Worm (Caenorhabditis elegans) whole organism, L4/young adult: ENCODE results near the gene F40A3.4.
A peak's percentile ranks its signal among the peaks of the same experiment; 100 is the strongest.

Source experiments
- W03F9.2 ChIP-seq: fragments of 150-350 bp; optimal IDR thresholded peaks from 2 replicates; lab custom pipeline; 2014; ENCODE audit warnings: missing biosample characterization, missing genetic modification characterization
- dao-5 ChIP-seq: sonication (generic microtip); optimal IDR thresholded peaks from 2 replicates; lab custom pipeline; 2016; ENCODE audit warnings: missing genotype, missing genetic modification characterization, moderate library complexity, missing compliant biosample characterization
- him-1 ChIP-seq: sonication (generic microtip); optimal IDR thresholded peaks from 2 replicates; lab custom pipeline; 2016; ENCODE audit warnings: missing genotype, missing genetic modification reagents, missing genetic modification characterization, missing compliant biosample characterization

Gene F40A3.4

DNA sequence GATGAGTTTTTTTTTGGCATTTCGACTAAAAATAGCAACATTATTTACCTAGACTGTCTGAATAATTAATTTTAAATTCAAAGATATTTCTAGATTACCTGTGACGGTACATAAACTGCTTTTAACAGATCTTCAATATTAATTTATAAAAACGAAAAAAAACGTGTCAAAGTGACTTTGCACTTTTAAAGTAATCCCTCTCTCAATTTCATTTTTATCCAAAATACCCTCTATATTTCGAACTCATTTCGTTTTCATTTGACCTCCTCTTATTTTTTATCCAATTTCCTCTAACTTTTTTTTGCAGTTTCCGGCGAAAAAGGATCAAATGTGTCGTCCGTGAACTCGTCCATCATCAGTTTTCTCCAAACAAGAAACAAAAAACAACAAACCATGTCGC lies at the start of gene F40A3.4:
Gene F40A3.4 (plus strand): TSS at position 301 of the 400 bp plus-strand sequence.
- no peak for TF ChIP-seq him-1 (tag; lab: Kevin White, UChicago)
- no peak for TF ChIP-seq W03F9.2 (tag; lab: Kevin White, UChicago)
- TF ChIP-seq dao-5 (tag; lab: Kevin White, UChicago) = no peak

DNA sequence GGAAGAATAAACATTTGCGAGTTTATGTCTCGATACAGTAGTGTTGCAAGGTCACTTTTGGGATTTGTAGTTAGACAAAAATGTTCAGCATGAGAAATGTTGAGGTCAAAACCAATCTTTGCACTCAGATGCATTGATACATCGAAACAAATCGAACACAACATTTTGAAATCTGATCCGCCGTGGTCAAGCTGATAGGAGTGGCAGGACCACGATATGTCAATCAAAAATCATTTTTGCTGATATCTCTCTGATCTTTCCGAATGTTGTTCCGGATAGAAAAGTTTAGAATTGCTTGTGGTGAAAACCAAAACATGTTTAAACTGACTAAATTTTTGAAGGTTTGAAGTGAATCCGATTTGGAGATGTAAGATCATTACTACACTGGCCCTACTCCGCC lies 49.7 kb upstream of the F40A3.4 start:
- TF ChIP-seq W03F9.2 (tag; lab: Kevin White, UChicago) = no peak
- no peak for TF ChIP-seq him-1 (tag; lab: Kevin White, UChicago)
- no peak for TF ChIP-seq dao-5 (tag; lab: Kevin White, UChicago)

DNA sequence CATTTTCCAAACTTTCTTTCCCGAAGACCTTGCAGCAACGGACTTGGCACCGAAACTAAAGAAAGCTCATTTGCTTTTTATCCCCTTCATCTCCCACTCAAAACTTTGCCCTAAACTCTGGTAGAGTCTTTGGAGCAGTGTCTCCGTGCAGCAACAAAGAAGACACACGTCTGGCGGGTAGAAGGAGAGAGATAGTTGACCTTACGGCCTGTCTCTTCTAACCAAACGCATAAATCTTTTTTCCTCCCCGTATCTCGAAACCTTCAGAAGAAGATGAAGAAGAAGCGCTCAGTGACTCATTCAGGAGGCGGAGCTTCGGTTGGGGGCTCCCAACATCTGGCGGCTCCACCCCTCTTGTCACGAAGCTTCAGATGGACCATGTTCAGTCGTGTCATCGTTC lies 49.2 kb upstream of the F40A3.4 start:
- no peak for TF ChIP-seq him-1 (tag; lab: Kevin White, UChicago)
- no peak for TF ChIP-seq W03F9.2 (tag; lab: Kevin White, UChicago)

DNA sequence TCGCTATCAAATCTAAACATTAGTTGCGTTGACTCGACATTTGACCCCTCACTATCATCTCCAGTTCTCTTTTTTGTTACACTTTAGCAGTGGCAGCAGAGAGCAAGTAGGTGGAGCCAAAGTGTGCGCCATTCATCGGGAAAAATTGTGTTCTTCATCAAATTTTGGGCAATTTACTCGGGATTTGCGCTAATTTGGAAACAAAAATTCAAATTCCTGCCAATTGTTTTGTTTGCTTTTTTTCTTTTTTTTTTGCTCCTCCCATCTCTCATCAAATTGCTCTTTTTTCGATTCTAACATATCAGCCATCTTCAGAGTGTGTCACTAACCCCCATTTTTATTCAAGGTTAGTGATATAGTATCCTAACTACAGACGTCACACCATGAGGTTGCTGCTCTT lies 48.6 kb upstream of the F40A3.4 start, which contains the start of gene mig-6:
Gene mig-6 (plus strand): TSS at position 301 of the 400 bp plus-strand sequence.
- TF ChIP-seq W03F9.2 (tag; lab: Kevin White, UChicago) (no peak), dao-5 (tag; lab: Kevin White, UChicago) (no peak), him-1 (tag; lab: Kevin White, UChicago) (no peak)

DNA sequence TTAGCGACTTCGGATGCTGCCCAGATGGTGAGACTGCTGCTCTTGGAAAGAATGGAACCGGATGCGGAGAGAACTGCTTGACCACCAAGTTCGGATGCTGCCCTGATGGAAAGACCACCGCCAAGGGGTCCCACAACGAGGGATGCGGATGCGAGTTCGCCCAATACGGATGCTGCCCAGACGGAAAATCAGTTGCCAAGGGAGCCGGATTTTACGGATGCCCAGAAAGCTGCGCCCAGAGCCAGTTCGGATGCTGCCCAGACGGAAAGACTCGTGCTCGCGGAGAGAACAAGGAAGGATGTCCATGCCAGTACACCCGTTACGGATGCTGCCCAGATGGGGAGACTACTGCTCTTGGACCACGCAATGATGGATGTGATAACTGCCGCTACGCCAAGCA lies 44.6 kb upstream of the F40A3.4 start:
- TF ChIP-seq dao-5 (tag; lab: Kevin White, UChicago) (no peak), W03F9.2 (tag; lab: Kevin White, UChicago) (no peak), him-1 (tag; lab: Kevin White, UChicago) (no peak)

- TF ChIP-seq dao-5 (tag; lab: Kevin White, UChicago) = no peak
- TF ChIP-seq him-1 (tag; lab: Kevin White, UChicago) = no peak
- no peak for TF ChIP-seq W03F9.2 (tag; lab: Kevin White, UChicago)
Measured at ce11 chrV:7836911-7837310, 38.6 kb upstream of the F40A3.4 start, which contains the start of gene txt-5. Gene txt-5 (minus strand): TSS chrV:7837134.

ce11 chrV:7837809-7838208 lies 37.7 kb upstream of the F40A3.4 start, which contains the start of gene ttr-33:
Gene ttr-33 (minus strand): TSS chrV:7837909.
- TF ChIP-seq dao-5 (tag; lab: Kevin White, UChicago) = no peak
- TF ChIP-seq W03F9.2 (tag; lab: Kevin White, UChicago) = no peak
- no peak for TF ChIP-seq him-1 (tag; lab: Kevin White, UChicago)

- no peak for TF ChIP-seq him-1 (tag; lab: Kevin White, UChicago)
- TF ChIP-seq W03F9.2 (tag; lab: Kevin White, UChicago) = no peak
- no peak for TF ChIP-seq dao-5 (tag; lab: Kevin White, UChicago)
Measured at ce11 chrV:7839485-7839884, 36.1 kb upstream of the F40A3.4 start, which contains the start of gene C37C3.12. Gene C37C3.12 (minus strand): TSS chrV:7839585.

- TF ChIP-seq him-1 (tag; lab: Kevin White, UChicago) (no peak), W03F9.2 (tag; lab: Kevin White, UChicago) (no peak), dao-5 (tag; lab: Kevin White, UChicago) (no peak)
Measured at ce11 chrV:7842228-7842627, 33.3 kb upstream of the F40A3.4 start, which contains the start of gene grd-8. Gene grd-8 (plus strand): TSS chrV:7842528.

DNA sequence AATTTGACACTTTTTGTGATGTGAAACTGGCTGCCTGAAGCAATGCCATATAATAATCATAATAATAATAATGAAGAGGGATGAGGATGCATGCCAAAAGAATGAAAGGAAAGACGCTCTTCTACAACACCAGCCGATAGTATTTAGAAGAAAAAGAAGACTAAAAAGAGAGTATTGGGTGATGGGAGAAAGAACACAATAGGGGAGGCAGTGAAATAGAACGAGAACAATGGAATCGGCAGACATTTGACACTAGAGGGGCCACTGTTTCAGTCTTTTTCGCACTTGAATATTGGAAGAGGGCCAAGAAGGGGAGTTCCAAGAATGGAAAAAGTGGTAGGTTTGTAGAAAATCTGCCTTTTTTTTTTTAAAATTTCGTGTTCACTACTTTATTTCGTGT lies 28.4 kb upstream of the F40A3.4 start, which contains the start of gene memo-1:
Gene memo-1 (minus strand): TSS at position 2 of the 400 bp plus-strand sequence.
- TF ChIP-seq W03F9.2 (tag; lab: Kevin White, UChicago) (no peak), dao-5 (tag; lab: Kevin White, UChicago) (no peak), him-1 (tag; lab: Kevin White, UChicago) (no peak)

DNA sequence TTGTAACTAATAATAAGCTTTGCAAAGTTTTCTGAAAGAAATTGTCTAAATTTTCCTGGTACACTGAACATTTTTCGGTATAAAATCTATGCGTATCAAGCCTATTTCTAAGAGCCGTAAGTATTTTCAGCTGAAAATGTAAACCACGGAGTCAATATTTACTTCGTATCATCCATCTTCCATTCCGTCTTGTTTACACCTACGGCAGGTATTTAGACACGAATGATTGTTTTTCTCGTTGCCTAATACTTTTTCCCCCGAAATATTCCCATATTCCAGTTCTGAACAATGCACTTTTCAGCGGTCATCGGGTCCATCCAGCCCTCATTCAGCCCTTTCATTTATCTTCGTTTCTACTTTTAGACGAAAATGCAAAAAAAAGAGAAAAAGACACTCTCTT lies 27.9 kb upstream of the F40A3.4 start:
- TF ChIP-seq W03F9.2 (tag; lab: Kevin White, UChicago) (no peak), him-1 (tag; lab: Kevin White, UChicago) (no peak), dao-5 (tag; lab: Kevin White, UChicago) (no peak)

ce11 chrV:7848251-7848650 lies 27.3 kb upstream of the F40A3.4 start:
- no peak for TF ChIP-seq dao-5 (tag; lab: Kevin White, UChicago)
- no peak for TF ChIP-seq W03F9.2 (tag; lab: Kevin White, UChicago)
- TF ChIP-seq him-1 (tag; lab: Kevin White, UChicago) = no peak

- TF ChIP-seq dao-5 (tag; lab: Kevin White, UChicago) (no peak), him-1 (tag; lab: Kevin White, UChicago) (no peak), W03F9.2 (tag; lab: Kevin White, UChicago) (no peak)
Measured at ce11 chrV:7852078-7852477, 23.5 kb upstream of the F40A3.4 start.

- TF ChIP-seq W03F9.2 (tag; lab: Kevin White, UChicago) (peak; percentile 59), him-1 (tag; lab: Kevin White, UChicago) (no peak)
Measured at ce11 chrV:7853900-7854299, 21.7 kb upstream of the F40A3.4 start.
